Worm (Caenorhabditis elegans) whole organism, young adult: ENCODE data around the gene R53.5.
A peak's percentile ranks its signal among the peaks of the same experiment; 100 is the strongest.

Experiments used
- C06A6.2 ChIP-seq: fragments of 200-800 bp; sonication (Bioruptor generic); conservative IDR thresholded peaks from 2 replicates; pipeline ENCODE4 v1.3.6; 2022; ENCODE audit warnings: missing genetic modification characterization, missing compliant biosample characterization
- F23B12.7 ChIP-seq: sonication (generic microtip); optimal IDR thresholded peaks from 2 replicates; lab custom pipeline; 2017; ENCODE audit warnings: missing genetic modification characterization, mild to moderate bottlenecking, missing compliant biosample characterization, antibody characterized with exemption, moderate library complexity; ENCODE audit not compliant: insufficient read depth
- F55B11.4 ChIP-seq: sonication (generic microtip); optimal IDR thresholded peaks from 2 replicates; lab custom pipeline; 2016; ENCODE audit warnings: missing compliant biosample characterization, missing genetic modification characterization, borderline replicate concordance; ENCODE audit not compliant: insufficient read depth
- F57A8.1 ChIP-seq: fragments of 200-800 bp; sonication (Bioruptor generic); optimal IDR thresholded peaks from 2 replicates; lab custom pipeline; 2018; ENCODE audit warnings: mild to moderate bottlenecking, missing genetic modification characterization, moderate library complexity, missing compliant biosample characterization
- T26A5.8 ChIP-seq: sonication (generic microtip); optimal IDR thresholded peaks from 2 replicates; lab custom pipeline; 2016; ENCODE audit warnings: missing genetic modification characterization, missing compliant biosample characterization
- Y53F4B.3 ChIP-seq: fragments of 200-800 bp; sonication (Bioruptor generic); IDR thresholded peaks from 2 replicates; pipeline ENCODE4 v1.3.6; 2022; ENCODE audit warnings: missing genetic modification reagents, missing genetic modification characterization, missing compliant biosample characterization
- Y53G8AR.9 ChIP-seq: fragments of 200-800 bp; sonication (Bioruptor generic); conservative IDR thresholded peaks from 2 replicates; pipeline ENCODE4 v1.3.6; 2022; ENCODE audit warnings: missing genetic modification reagents, missing genetic modification characterization, missing compliant biosample characterization
- Y56A3A.18 ChIP-seq: fragments of 200-800 bp; sonication (Bioruptor generic); IDR thresholded peaks from 2 replicates; pipeline ENCODE4 v1.3.6; 2022; ENCODE audit warnings: missing genetic modification reagents, missing genetic modification characterization, missing compliant biosample characterization
- Y79H2A.3 ChIP-seq: fragments of 200-800 bp; sonication (Bioruptor generic); conservative IDR thresholded peaks from 2 replicates; pipeline ENCODE4 v1.3.6; 2022; ENCODE audit warnings: missing genetic modification reagents, missing genetic modification characterization, missing compliant biosample characterization
- Y95B8A.8 ChIP-seq: fragments of 200-800 bp; sonication (Bioruptor generic); IDR thresholded peaks from 2 replicates; pipeline ENCODE4 v1.3.6; 2022; ENCODE audit warnings: missing genetic modification reagents, missing genetic modification characterization, missing compliant biosample characterization
- ZK185.1 ChIP-seq: sonication (generic microtip); optimal IDR thresholded peaks from 2 replicates; lab custom pipeline; 2016; ENCODE audit warnings: mild to moderate bottlenecking, missing genetic modification characterization, missing compliant biosample characterization; ENCODE audit not compliant: poor library complexity, severe bottlenecking
- akir-1 ChIP-seq: fragments of 200-800 bp; sonication (Bioruptor generic); optimal IDR thresholded peaks from 2 replicates; lab custom pipeline; 2018; ENCODE audit warnings: mild to moderate bottlenecking, missing genetic modification characterization, moderate library complexity, missing compliant biosample characterization
- attf-3 ChIP-seq: fragments of 200-800 bp; sonication (Bioruptor generic); conservative IDR thresholded peaks from 2 replicates; pipeline ENCODE4 v1.3.6; 2022; ENCODE audit warnings: missing genetic modification reagents, missing genetic modification characterization, missing compliant biosample characterization
- attf-6 ChIP-seq: fragments of 200-800 bp; sonication (Bioruptor generic); IDR thresholded peaks from 2 replicates; pipeline ENCODE4 v1.3.6; 2022; ENCODE audit warnings: missing genetic modification reagents, missing genetic modification characterization, missing compliant biosample characterization
- bed-1 ChIP-seq: fragments of 200-800 bp; sonication (Bioruptor generic); IDR thresholded peaks from 2 replicates; pipeline ENCODE4 v1.3.6; 2022; ENCODE audit warnings: missing genetic modification reagents, missing genetic modification characterization, missing compliant biosample characterization
- bed-2 ChIP-seq: fragments of 200-800 bp; sonication (Bioruptor generic); IDR thresholded peaks from 2 replicates; pipeline ENCODE4 v1.3.6; 2022; ENCODE audit warnings: missing genetic modification reagents, missing genetic modification characterization, missing compliant biosample characterization
- ceh-100 ChIP-seq: fragments of 200-800 bp; sonication (Bioruptor generic); IDR thresholded peaks from 2 replicates; pipeline ENCODE4 v1.3.6; 2022; ENCODE audit warnings: missing genetic modification reagents, missing genetic modification characterization, missing compliant biosample characterization
- ceh-79 ChIP-seq: sonication (generic microtip); optimal IDR thresholded peaks from 2 replicates; lab custom pipeline; 2017; ENCODE audit warnings: mild to moderate bottlenecking, missing genetic modification characterization, missing compliant biosample characterization
- ceh-91 ChIP-seq: fragments of 200-800 bp; sonication (Bioruptor generic); IDR thresholded peaks from 2 replicates; pipeline ENCODE4 v1.3.6; 2022; ENCODE audit warnings: missing genetic modification reagents, missing genetic modification characterization, missing compliant biosample characterization
- dox-1 ChIP-seq: fragments of 200-800 bp; sonication (Bioruptor generic); IDR thresholded peaks from 2 replicates; pipeline ENCODE4 v1.3.6; 2022; ENCODE audit warnings: missing genetic modification reagents, missing genetic modification characterization, missing compliant biosample characterization
- dpff-1 ChIP-seq: sonication (generic microtip); optimal IDR thresholded peaks from 2 replicates; lab custom pipeline; 2017; ENCODE audit warnings: mild to moderate bottlenecking, missing genetic modification characterization, missing compliant biosample characterization
- efl-1 ChIP-seq: fragments of 150-350 bp; optimal IDR thresholded peaks from 2 replicates; lab custom pipeline; 2014; ENCODE audit warnings: missing biosample characterization, missing genetic modification reagents, missing genetic modification characterization
- gei-17 ChIP-seq: fragments of 200-800 bp; sonication (Bioruptor generic); optimal IDR thresholded peaks from 2 replicates; lab custom pipeline; 2018; ENCODE audit warnings: mild to moderate bottlenecking, missing genetic modification characterization, missing compliant biosample characterization
- him-1 ChIP-seq: sonication (generic microtip); optimal IDR thresholded peaks from 2 replicates; lab custom pipeline; 2016; ENCODE audit warnings: missing genotype, missing genetic modification reagents, missing genetic modification characterization, missing compliant biosample characterization
- hlh-26 ChIP-seq: fragments of 200-800 bp; sonication (Bioruptor generic); conservative IDR thresholded peaks from 2 replicates; pipeline ENCODE4 v1.3.6; 2022; ENCODE audit warnings: missing genetic modification reagents, missing genetic modification characterization, missing compliant biosample characterization
- hmg-1.2 ChIP-seq: fragments of 200-800 bp; sonication (Bioruptor generic); IDR thresholded peaks from 2 replicates; pipeline ENCODE4 v1.3.6; 2022; ENCODE audit warnings: missing genetic modification reagents, missing genetic modification characterization, missing compliant biosample characterization
- lin-35 ChIP-seq, 3 experiments: fragments of 150-350 bp in 2 of 3; sonication (generic microtip) in 1 of 3; optimal IDR thresholded peaks; 2 replicates each; lab custom pipeline; 2014 to 2018; ENCODE audit warnings: missing biosample characterization in 3 of 3, missing genetic modification characterization in 3 of 3, missing genetic modification reagents in 3 of 3
- lin-40 ChIP-seq: sonication (generic microtip); optimal IDR thresholded peaks from 2 replicates; lab custom pipeline; 2016; ENCODE audit warnings: missing genetic modification characterization, mild to moderate bottlenecking, missing compliant biosample characterization, missing genotype, missing genetic modification reagents
- lin-54 ChIP-seq: fragments of 200-800 bp; sonication (Bioruptor generic); optimal IDR thresholded peaks from 2 replicates; lab custom pipeline; 2018; ENCODE audit warnings: mild to moderate bottlenecking, missing genetic modification characterization, missing compliant biosample characterization
- lsl-1 ChIP-seq: fragments of 200-800 bp; sonication (Bioruptor generic); optimal IDR thresholded peaks from 2 replicates; lab custom pipeline; 2018; ENCODE audit warnings: mild to moderate bottlenecking, missing genetic modification characterization, moderate library complexity, missing compliant biosample characterization
- lsy-27 ChIP-seq: sonication (generic microtip); optimal IDR thresholded peaks from 2 replicates; lab custom pipeline; 2017; ENCODE audit warnings: missing genetic modification characterization, mild to moderate bottlenecking, missing compliant biosample characterization, antibody characterized with exemption, missing genotype, borderline replicate concordance; ENCODE audit not compliant: insufficient read depth
- madf-6 ChIP-seq: fragments of 200-800 bp; sonication (Bioruptor generic); IDR thresholded peaks from 2 replicates; pipeline ENCODE4 v1.3.6; 2022; ENCODE audit warnings: missing genetic modification reagents, missing genetic modification characterization, missing compliant biosample characterization
- mcd-1 ChIP-seq: fragments of 200-800 bp; sonication (Bioruptor generic); IDR thresholded peaks from 2 replicates; pipeline ENCODE4 v1.3.6; 2022; ENCODE audit warnings: missing genetic modification reagents, missing genetic modification characterization, missing compliant biosample characterization
- mxl-1 ChIP-seq: sonication (generic microtip); optimal IDR thresholded peaks from 2 replicates; lab custom pipeline; 2016; ENCODE audit warnings: missing genetic modification characterization, missing compliant biosample characterization
- nfya-1 ChIP-seq: sonication (generic microtip); optimal IDR thresholded peaks from 2 replicates; lab custom pipeline; 2017; ENCODE audit warnings: antibody characterized with exemption, missing compliant biosample characterization, missing genetic modification characterization, borderline replicate concordance; ENCODE audit not compliant: insufficient read depth
- nfyb-1 ChIP-seq: fragments of 200-800 bp; sonication (Bioruptor generic); IDR thresholded peaks from 2 replicates; pipeline ENCODE4 v1.3.6; 2022; ENCODE audit warnings: missing genetic modification reagents, missing genetic modification characterization, missing compliant biosample characterization
- nhr-80 ChIP-seq: sonication (generic microtip); optimal IDR thresholded peaks from 2 replicates; lab custom pipeline; 2016; ENCODE audit warnings: missing genetic modification characterization, missing compliant biosample characterization
- pha-4 ChIP-seq: fragments of 150-350 bp; sonication (generic microtip); optimal IDR thresholded peaks from 2 replicates; lab custom pipeline; 2014; ENCODE audit warnings: missing biosample characterization, missing genetic modification reagents, missing genetic modification characterization
- rpc-1 ChIP-seq, 2 experiments: fragments of 150-350 bp in 1 of 2; sonication (generic microtip) in 1 of 2; optimal IDR thresholded peaks; 2 replicates each; lab custom pipeline; 2014 to 2018; ENCODE audit warnings: missing biosample characterization in 1 of 2, missing genetic modification characterization in 1 of 2, missing genetic modification reagents in 1 of 2, missing genotype in 1 of 2
- snpc-1.3 ChIP-seq: sonication (generic microtip); optimal IDR thresholded peaks from 2 replicates; lab custom pipeline; 2017; ENCODE audit warnings: missing genetic modification characterization, mild to moderate bottlenecking, missing compliant biosample characterization, antibody characterized with exemption, moderate library complexity, missing genotype, missing genetic modification reagents; ENCODE audit not compliant: insufficient read depth
- sptf-2 ChIP-seq: fragments of 200-800 bp; sonication (Bioruptor generic); optimal IDR thresholded peaks from 2 replicates; lab custom pipeline; 2018; ENCODE audit warnings: mild to moderate bottlenecking, missing genetic modification characterization, missing compliant biosample characterization
- tbx-9 ChIP-seq: sonication (generic microtip); optimal IDR thresholded peaks from 2 replicates; lab custom pipeline; 2016; ENCODE audit warnings: borderline replicate concordance, missing genetic modification characterization, inconsistent platforms, missing compliant biosample characterization
- tlf-1 ChIP-seq: fragments of 200-800 bp; sonication (Bioruptor generic); optimal IDR thresholded peaks from 2 replicates; lab custom pipeline; 2018; ENCODE audit warnings: mild to moderate bottlenecking, missing genetic modification characterization, missing compliant biosample characterization
- ztf-26 ChIP-seq: sonication (generic microtip); optimal IDR thresholded peaks from 2 replicates; lab custom pipeline; 2017; ENCODE audit warnings: missing genetic modification characterization, missing compliant biosample characterization

Gene R53.5

ce11 chrII:9938877-9939276 lies 31.4 kb downstream of the R53.5 start, which contains the start of the genes C05C10.7 and C05C10.5 (continued):
- TF ChIP-seq attf-3 (GFP tag; lab: Robert Waterston, UW) = 0 out of 2 replicates have a peak, but pooled peaks have one; percentile 16
- no peak for TF ChIP-seq tbx-9
- no peak for TF ChIP-seq ceh-100 (GFP tag; lab: Robert Waterston, UW)
- peak; percentile 62 for TF ChIP-seq tlf-1 (GFP tag; lab: Kevin White, UChicago)
- TF ChIP-seq mcd-1 (GFP tag; lab: Robert Waterston, UW) = peak; percentile 13; the same call in 1 of the 2 replicates
- no peak for TF ChIP-seq ZK185.1 (tag; lab: Kevin White, UChicago)
- TF ChIP-seq madf-6 = peak; percentile 98
- TF ChIP-seq Y53G8AR.9 (GFP tag; lab: Robert Waterston, UW) = 0 out of 2 replicates have a peak, but pooled peaks have one; percentile 38
- no peak for TF ChIP-seq nfyb-1
- TF ChIP-seq lsy-27 = no peak
- TF ChIP-seq snpc-1.3 = peak; percentile 44
- TF ChIP-seq akir-1 = no peak
- TF ChIP-seq C06A6.2 (GFP tag; lab: Robert Waterston, UW) = no peak
- TF ChIP-seq Y95B8A.8 (GFP tag; lab: Robert Waterston, UW) = peak; percentile 76; the same call in 1 of the 2 replicates
- peak; percentile 93 for TF ChIP-seq ceh-91 (GFP tag; lab: Robert Waterston, UW)
- peak; percentile 43; the same call in 1 of the 2 replicates for TF ChIP-seq hmg-1.2 (GFP tag; lab: Robert Waterston, UW)
- no peak for TF ChIP-seq nhr-80 (tag; lab: Kevin White, UChicago)
- peak in 1 of 3 experiments; percentile 57 for TF ChIP-seq lin-35 (GFP tag; optimal IDR thresholded peaks at IDR 0.05; lab: Kevin White, UChicago)
- no peak for TF ChIP-seq sptf-2
- TF ChIP-seq him-1 = no peak
- TF ChIP-seq F57A8.1 (GFP tag; lab: Kevin White, UChicago) = no peak
- TF ChIP-seq efl-1 = peak; percentile 97

DNA sequence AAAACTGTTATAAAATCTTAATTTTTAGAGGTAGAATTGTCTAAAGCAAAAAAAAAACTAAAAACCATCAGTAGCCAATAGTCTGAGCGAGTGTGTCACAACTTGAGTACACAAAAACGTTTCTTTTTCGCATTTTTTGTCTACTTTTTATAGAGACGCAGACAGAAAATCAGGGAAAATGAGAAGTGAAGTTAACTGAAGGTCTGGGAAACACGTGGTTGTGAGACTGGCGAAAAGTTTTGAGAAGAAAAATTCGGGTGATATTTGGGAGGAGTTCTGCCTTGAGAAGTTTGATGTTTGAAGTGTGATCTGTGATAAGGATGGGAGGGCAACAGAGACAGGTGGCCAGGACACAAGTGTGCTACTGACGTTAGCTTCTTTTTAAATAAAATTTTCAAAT lies 32.7 kb downstream of the R53.5 start:
- TF ChIP-seq T26A5.8 = no peak
- TF ChIP-seq mxl-1 (tag; lab: Kevin White, UChicago) = no peak
- 0 out of 2 replicates have a peak, but pooled peaks have one; percentile 7 for TF ChIP-seq madf-6
- no peak for TF ChIP-seq bed-1 (GFP tag; lab: Robert Waterston, UW)
- no peak for TF ChIP-seq dpff-1 (tag; lab: Kevin White, UChicago)
- no peak for TF ChIP-seq him-1
- no peak for TF ChIP-seq F55B11.4 (tag; lab: Kevin White, UChicago)
- no peak for TF ChIP-seq hlh-26
- no peak for TF ChIP-seq efl-1
- no peak for TF ChIP-seq Y95B8A.8 (GFP tag; lab: Robert Waterston, UW)
- no peak for TF ChIP-seq sptf-2
- TF ChIP-seq akir-1 = no peak
- TF ChIP-seq Y56A3A.18 (GFP tag; lab: Robert Waterston, UW) = no peak
- TF ChIP-seq tbx-9 = no peak
- TF ChIP-seq nhr-80 (tag; lab: Kevin White, UChicago) = peak; percentile 81
- TF ChIP-seq ztf-26 (tag; lab: Kevin White, UChicago) = peak; percentile 69
- TF ChIP-seq F23B12.7 (tag; lab: Kevin White, UChicago) = no peak
- no peak for TF ChIP-seq gei-17
- TF ChIP-seq lin-40 = peak; percentile 73
- TF ChIP-seq ceh-79 (tag; lab: Kevin White, UChicago) = no peak
- no peak for TF ChIP-seq dox-1 (GFP tag; lab: Robert Waterston, UW)
- no peak for TF ChIP-seq F57A8.1 (GFP tag; lab: Kevin White, UChicago)
- TF ChIP-seq tlf-1 (GFP tag; lab: Kevin White, UChicago) = no peak
- peak; percentile 40 for TF ChIP-seq pha-4 (tag; lab: Kevin White, UChicago)
- no peak for TF ChIP-seq nfya-1
- TF ChIP-seq snpc-1.3 = no peak
- no peak for TF ChIP-seq Y79H2A.3 (GFP tag; lab: Robert Waterston, UW)
- peak; percentile 40 for TF ChIP-seq lin-54 (GFP tag; lab: Kevin White, UChicago)
- TF ChIP-seq ceh-91 (GFP tag; lab: Robert Waterston, UW) = no peak
- TF ChIP-seq attf-6 (GFP tag; lab: Robert Waterston, UW) = no peak
- TF ChIP-seq Y53F4B.3 = no peak
- TF ChIP-seq lsl-1 (GFP tag; lab: Kevin White, UChicago) = no peak
- no peak for TF ChIP-seq bed-2 (GFP tag; lab: Robert Waterston, UW)
- TF ChIP-seq rpc-1 (optimal IDR thresholded peaks at IDR 0.05; lab: Kevin White, UChicago) = no peak
- no peak for TF ChIP-seq rpc-1 (tag; optimal IDR thresholded peaks at IDR 0.05; lab: Kevin White, UChicago)
